Worm (Caenorhabditis elegans) whole organism, young adult: ENCODE data around the gene T28H11.7.

Experiments used
- B0019.2 ChIP-seq: fragments of 200-800 bp; sonication (Bioruptor generic); conservative IDR thresholded peaks from 2 replicates; pipeline ENCODE4 v1.3.6; 2022; ENCODE audit warnings: missing genetic modification reagents, missing genetic modification characterization, missing compliant biosample characterization
- B0035.1 ChIP-seq: sonication (generic microtip); optimal IDR thresholded peaks from 2 replicates; lab custom pipeline; 2016; ENCODE audit warnings: missing genetic modification characterization, mild to moderate bottlenecking, missing compliant biosample characterization, missing genotype, missing genetic modification reagents
- C17E4.6 ChIP-seq: fragments of 200-800 bp; sonication (Bioruptor generic); IDR thresholded peaks from 2 replicates; pipeline ENCODE4 v1.3.6; 2022; ENCODE audit warnings: missing genetic modification reagents, missing genetic modification characterization, missing compliant biosample characterization
- F22D6.2 ChIP-seq: sonication (generic microtip); optimal IDR thresholded peaks from 2 replicates; lab custom pipeline; 2016; ENCODE audit warnings: mild to moderate bottlenecking, missing genetic modification characterization, missing compliant biosample characterization
- F57A8.1 ChIP-seq: fragments of 200-800 bp; sonication (Bioruptor generic); optimal IDR thresholded peaks from 2 replicates; lab custom pipeline; 2018; ENCODE audit warnings: mild to moderate bottlenecking, missing genetic modification characterization, moderate library complexity, missing compliant biosample characterization
- K11D2.4 ChIP-seq: fragments of 200-800 bp; sonication (Bioruptor generic); IDR thresholded peaks from 2 replicates; pipeline ENCODE4 v1.3.6; 2022; ENCODE audit warnings: missing genetic modification reagents, missing genetic modification characterization, missing compliant biosample characterization
- T26A5.8 ChIP-seq: sonication (generic microtip); optimal IDR thresholded peaks from 2 replicates; lab custom pipeline; 2016; ENCODE audit warnings: missing genetic modification characterization, missing compliant biosample characterization
- Y53G8AR.9 ChIP-seq: fragments of 200-800 bp; sonication (Bioruptor generic); conservative IDR thresholded peaks from 2 replicates; pipeline ENCODE4 v1.3.6; 2022; ENCODE audit warnings: missing genetic modification reagents, missing genetic modification characterization, missing compliant biosample characterization
- Y56A3A.18 ChIP-seq: fragments of 200-800 bp; sonication (Bioruptor generic); IDR thresholded peaks from 2 replicates; pipeline ENCODE4 v1.3.6; 2022; ENCODE audit warnings: missing genetic modification reagents, missing genetic modification characterization, missing compliant biosample characterization
- Y79H2A.3 ChIP-seq: fragments of 200-800 bp; sonication (Bioruptor generic); conservative IDR thresholded peaks from 2 replicates; pipeline ENCODE4 v1.3.6; 2022; ENCODE audit warnings: missing genetic modification reagents, missing genetic modification characterization, missing compliant biosample characterization
- akir-1 ChIP-seq: fragments of 200-800 bp; sonication (Bioruptor generic); optimal IDR thresholded peaks from 2 replicates; lab custom pipeline; 2018; ENCODE audit warnings: mild to moderate bottlenecking, missing genetic modification characterization, moderate library complexity, missing compliant biosample characterization
- ama-1 ChIP-seq, 3 experiments: fragments of 150-350 bp in 1 of 3; sonication (generic microtip) in 2 of 3; optimal IDR thresholded peaks; 2 replicates each; lab custom pipeline; 2014 to 2018; ENCODE audit warnings: missing biosample characterization in 2 of 3, missing genetic modification characterization in 2 of 3, missing genetic modification reagents in 2 of 3
- bed-2 ChIP-seq: fragments of 200-800 bp; sonication (Bioruptor generic); IDR thresholded peaks from 2 replicates; pipeline ENCODE4 v1.3.6; 2022; ENCODE audit warnings: missing genetic modification reagents, missing genetic modification characterization, missing compliant biosample characterization
- ceh-27 ChIP-seq: fragments of 200-800 bp; sonication (Bioruptor generic); optimal IDR thresholded peaks from 2 replicates; lab custom pipeline; 2018; ENCODE audit warnings: mild to moderate bottlenecking, missing genetic modification characterization, moderate library complexity, missing compliant biosample characterization
- ceh-79 ChIP-seq: sonication (generic microtip); optimal IDR thresholded peaks from 2 replicates; lab custom pipeline; 2017; ENCODE audit warnings: mild to moderate bottlenecking, missing genetic modification characterization, missing compliant biosample characterization
- ceh-91 ChIP-seq: fragments of 200-800 bp; sonication (Bioruptor generic); IDR thresholded peaks from 2 replicates; pipeline ENCODE4 v1.3.6; 2022; ENCODE audit warnings: missing genetic modification reagents, missing genetic modification characterization, missing compliant biosample characterization
- dox-1 ChIP-seq: fragments of 200-800 bp; sonication (Bioruptor generic); IDR thresholded peaks from 2 replicates; pipeline ENCODE4 v1.3.6; 2022; ENCODE audit warnings: missing genetic modification reagents, missing genetic modification characterization, missing compliant biosample characterization
- dpff-1 ChIP-seq: sonication (generic microtip); optimal IDR thresholded peaks from 2 replicates; lab custom pipeline; 2017; ENCODE audit warnings: mild to moderate bottlenecking, missing genetic modification characterization, missing compliant biosample characterization
- dpl-1 ChIP-seq: fragments of 150-350 bp; optimal IDR thresholded peaks from 2 replicates; lab custom pipeline; 2014; ENCODE audit warnings: missing biosample characterization, missing genetic modification reagents, missing genetic modification characterization
- egl-18 ChIP-seq: fragments of 200-800 bp; sonication (Bioruptor generic); IDR thresholded peaks from 2 replicates; pipeline ENCODE4 v1.3.6; 2022; ENCODE audit warnings: missing genetic modification reagents, missing genetic modification characterization, missing compliant biosample characterization
- egrh-3 ChIP-seq: fragments of 200-800 bp; sonication (Bioruptor generic); IDR thresholded peaks from 2 replicates; pipeline ENCODE4 v1.3.6; 2022; ENCODE audit warnings: missing genetic modification reagents, missing genetic modification characterization, missing compliant biosample characterization
- let-607 ChIP-seq, 2 experiments: fragments of 200-800 bp in 1 of 2; sonication (Bioruptor generic) in 1 of 2; sonication (generic microtip) in 1 of 2; optimal IDR thresholded peaks; 2 replicates each; lab custom pipeline; 2016 to 2018; ENCODE audit warnings: mild to moderate bottlenecking in 2 of 2, missing compliant biosample characterization in 2 of 2, missing genetic modification characterization in 2 of 2, moderate library complexity in 2 of 2, missing genotype in 1 of 2
- madf-10 ChIP-seq: sonication (generic microtip); optimal IDR thresholded peaks from 2 replicates; lab custom pipeline; 2016; ENCODE audit warnings: mild to moderate bottlenecking, missing genetic modification characterization, missing compliant biosample characterization
- mes-4 ChIP-seq: sonication (generic microtip); optimal IDR thresholded peaks from 2 replicates; lab custom pipeline; 2016; ENCODE audit warnings: missing genotype, missing genetic modification characterization, missing compliant biosample characterization
- mxl-1 ChIP-seq: sonication (generic microtip); optimal IDR thresholded peaks from 2 replicates; lab custom pipeline; 2016; ENCODE audit warnings: missing genetic modification characterization, missing compliant biosample characterization
- nhr-179 ChIP-seq: sonication (generic microtip); optimal IDR thresholded peaks from 2 replicates; lab custom pipeline; 2016; ENCODE audit warnings: mild to moderate bottlenecking, missing genetic modification characterization, missing compliant biosample characterization
- nhr-80 ChIP-seq: sonication (generic microtip); optimal IDR thresholded peaks from 2 replicates; lab custom pipeline; 2016; ENCODE audit warnings: missing genetic modification characterization, missing compliant biosample characterization
- pha-4 ChIP-seq: fragments of 150-350 bp; sonication (generic microtip); optimal IDR thresholded peaks from 2 replicates; lab custom pipeline; 2014; ENCODE audit warnings: missing biosample characterization, missing genetic modification reagents, missing genetic modification characterization
- rcor-1 ChIP-seq: fragments of 200-800 bp; sonication (Bioruptor generic); IDR thresholded peaks from 2 replicates; pipeline ENCODE4 v1.3.6; 2022; ENCODE audit warnings: missing genetic modification reagents, missing genetic modification characterization, missing compliant biosample characterization
- sdz-38 ChIP-seq: sonication (generic microtip); optimal IDR thresholded peaks from 2 replicates; lab custom pipeline; 2016; ENCODE audit warnings: missing genotype, missing genetic modification characterization, missing compliant biosample characterization
- snpc-1.1 ChIP-seq: sonication (generic microtip); optimal IDR thresholded peaks from 2 replicates; lab custom pipeline; 2017; ENCODE audit warnings: missing genetic modification characterization, mild to moderate bottlenecking, missing compliant biosample characterization, antibody characterized with exemption, moderate library complexity, missing genotype, missing genetic modification reagents; ENCODE audit not compliant: insufficient read depth
- snpc-4 ChIP-seq, 5 experiments: fragments of 150-350 bp in 1 of 5; sonication (generic microtip) in 4 of 5; optimal IDR thresholded peaks; 2 replicates each; lab custom pipeline; 2014 to 2018; ENCODE audit warnings: missing genetic modification characterization in 5 of 5, missing biosample characterization in 3 of 5, antibody characterized with exemption in 2 of 5, mild to moderate bottlenecking in 2 of 5, missing compliant biosample characterization in 2 of 5, missing genotype in 2 of 5, moderate library complexity in 2 of 5, missing genetic modification reagents in 1 of 5
- ztf-3 ChIP-seq: fragments of 200-800 bp; sonication (Bioruptor generic); optimal IDR thresholded peaks from 2 replicates; lab custom pipeline; 2018; ENCODE audit warnings: mild to moderate bottlenecking, missing genetic modification characterization, missing compliant biosample characterization
- ztf-6 ChIP-seq: fragments of 200-800 bp; sonication (Bioruptor generic); IDR thresholded peaks from 2 replicates; pipeline ENCODE4 v1.3.6; 2022; ENCODE audit warnings: missing genetic modification reagents, missing genetic modification characterization, missing compliant biosample characterization

The T28H11.7 gene

ce11 chrIV:5025646-5026045 is 8.7 kb upstream of the T28H11.7 start, which contains the start of gene C09B9.85:
Gene C09B9.85 (minus strand): TSS chrIV:5025746.
- TF ChIP-seq ceh-91 (GFP tag; lab: Robert Waterston, UW), result no peak
- TF ChIP-seq bed-2, result no peak
- TF ChIP-seq Y56A3A.18 (GFP tag; lab: Robert Waterston, UW), result no peak
- TF ChIP-seq sdz-38 (tag; lab: Kevin White, UChicago), result no peak
- no peak for TF ChIP-seq dpff-1
- TF ChIP-seq let-607 (tag; optimal IDR thresholded peaks at IDR 0.05; lab: Kevin White, UChicago), result no peak
- TF ChIP-seq Y79H2A.3 (GFP tag; lab: Robert Waterston, UW), result no peak
- no peak for TF ChIP-seq ama-1 (optimal IDR thresholded peaks at IDR 0.05; lab: Kevin White, UChicago)
- TF ChIP-seq ama-1 (GFP tag; optimal IDR thresholded peaks at IDR 0.05; lab: Kevin White, UChicago), result no peak
- TF ChIP-seq egl-18, result no peak
- no peak for TF ChIP-seq akir-1
- no peak for TF ChIP-seq mxl-1 (tag; lab: Kevin White, UChicago)
- no peak for TF ChIP-seq K11D2.4 (GFP tag; lab: Robert Waterston, UW)
- TF ChIP-seq B0035.1, result no peak
- TF ChIP-seq dpl-1, result no peak
- TF ChIP-seq F57A8.1 (GFP tag; lab: Kevin White, UChicago), result no peak
- no peak for TF ChIP-seq rcor-1 (GFP tag; lab: Robert Waterston, UW)
- TF ChIP-seq mes-4 (tag; lab: Kevin White, UChicago), result no peak
- TF ChIP-seq F22D6.2, result no peak

- TF ChIP-seq ceh-27, result no peak
- TF ChIP-seq nhr-80 (tag; lab: Kevin White, UChicago), result no peak
- TF ChIP-seq C17E4.6 (GFP tag; lab: Robert Waterston, UW), result no peak
- no peak for TF ChIP-seq ceh-79 (tag; lab: Kevin White, UChicago)
- no peak for TF ChIP-seq madf-10 (tag; lab: Kevin White, UChicago)
- TF ChIP-seq B0019.2 (GFP tag; lab: Robert Waterston, UW), result no peak
- TF ChIP-seq Y53G8AR.9 (GFP tag; lab: Robert Waterston, UW), result no peak
- TF ChIP-seq Y79H2A.3 (GFP tag; lab: Robert Waterston, UW), result no peak
- TF ChIP-seq nhr-179, result no peak
- no peak for TF ChIP-seq pha-4 (tag; lab: Kevin White, UChicago)
- no peak for TF ChIP-seq T26A5.8 (tag; lab: Kevin White, UChicago)
- TF ChIP-seq sdz-38 (tag; lab: Kevin White, UChicago), result no peak
- no peak for TF ChIP-seq egl-18
- TF ChIP-seq F57A8.1 (GFP tag; lab: Kevin White, UChicago), result no peak
- TF ChIP-seq dox-1 (GFP tag; lab: Robert Waterston, UW), result no peak
These were observed 3.6 kb upstream of the T28H11.7 start, which contains the start of gene T28H11.8 for ce11 chrIV:5020533-5020932. Gene T28H11.8 (minus strand): TSS chrIV:5020633.

- peak; percentile 75 for TF ChIP-seq egrh-3 (GFP tag; lab: Robert Waterston, UW)
These were observed 514 bp downstream of the T28H11.7 start, which contains the start of gene ssq-4 for ce11 chrIV:5016461-5016860. Gene ssq-4 (plus strand): TSS chrIV:5016479.

ce11 chrIV:5012241-5012640 is 4.7 kb downstream of the T28H11.7 start, which contains the start of gene srm-1:
Gene srm-1 (plus strand): TSS chrIV:5012541.
- TF ChIP-seq ztf-3 (GFP tag; lab: Kevin White, UChicago) (no peak), ztf-6 (no peak)

ce11 chrIV:5011025-5011424 is 6.0 kb downstream of the T28H11.7 start:
- TF ChIP-seq snpc-4 (GFP tag; optimal IDR thresholded peaks at IDR 0.05; lab: Kevin White, UChicago) (peak; percentile 62), snpc-4 (tag; optimal IDR thresholded peaks at IDR 0.05; lab: Kevin White, UChicago) (peak in 3 of 4 experiments; percentile 84 to 97 (median 92)), snpc-1.1 (tag; lab: Kevin White, UChicago) (peak; percentile 83)
- TF ChIP-seq, all 124 proteins: peak for 2; not testable (repeated sequence) for 122
